Worm (Caenorhabditis elegans) whole organism, L1 larva: ENCODE data around the gene ints-6.

Source experiments
- ceh-82 ChIP-seq, 3 experiments: fragments of 150-350 bp in 1 of 3; sonication (generic microtip) in 2 of 3; optimal IDR thresholded peaks; 2 replicates each; lab custom pipeline; 2014 to 2017; ENCODE audit warnings: missing biosample characterization in 3 of 3, missing genetic modification characterization in 3 of 3
- dpl-1 ChIP-seq, 3 experiments: fragments of 150-350 bp in 2 of 3; sonication (generic microtip) in 1 of 3; optimal IDR thresholded peaks; 2 replicates each; lab custom pipeline; 2014 to 2017; ENCODE audit warnings: missing biosample characterization in 3 of 3, missing genetic modification characterization in 3 of 3, missing genetic modification reagents in 3 of 3
- zag-1 ChIP-seq: fragments of 150-350 bp; optimal IDR thresholded peaks from 2 replicates; lab custom pipeline; 2014; ENCODE audit warnings: missing biosample characterization, missing genetic modification characterization

- TF ChIP-seq zag-1 (tag; lab: Kevin White, UChicago) (no peak), dpl-1 (GFP tag; optimal IDR thresholded peaks at IDR 0.05; lab: Kevin White, UChicago) (no peak), ceh-82 (tag; optimal IDR thresholded peaks at IDR 0.05; lab: Kevin White, UChicago) (no peak)
Observed at ce11 chrIV:8740952-8741438, 49.5 kb downstream of the ints-6 start, which contains the start of gene F21D5.6.
